Worm (Caenorhabditis elegans) whole organism, mixed stage, embryonic: ENCODE data around the gene Y43F8A.1.

Experiments
- M03D4.4 ChIP-seq: sonication (generic microtip); optimal IDR thresholded peaks from 2 replicates; lab custom pipeline; 2017; ENCODE audit warnings: mild to moderate bottlenecking, missing genetic modification characterization, missing compliant biosample characterization
- bed-3 ChIP-seq: fragments of 200-800 bp; sonication (Bioruptor generic); optimal IDR thresholded peaks from 3 replicates; lab custom pipeline; 2018; ENCODE audit warnings: mild to moderate bottlenecking, missing genetic modification characterization, moderate library complexity, missing compliant biosample characterization
- blmp-1 ChIP-seq: fragments of 150-350 bp; optimal IDR thresholded peaks from 2 replicates; lab custom pipeline; 2014; ENCODE audit warnings: missing biosample characterization, missing genetic modification characterization
- ceh-39 ChIP-seq: fragments of 150-350 bp; optimal IDR thresholded peaks from 2 replicates; lab custom pipeline; 2014; ENCODE audit warnings: missing biosample characterization, missing genetic modification characterization
- ceh-43 ChIP-seq: fragments of 200-800 bp; sonication (Bioruptor generic); optimal IDR thresholded peaks from 2 replicates; lab custom pipeline; 2018; ENCODE audit warnings: mild to moderate bottlenecking, missing genetic modification characterization, moderate library complexity, missing compliant biosample characterization
- ceh-83 ChIP-seq: fragments of 200-800 bp; sonication (Bioruptor generic); optimal IDR thresholded peaks from 2 replicates; lab custom pipeline; 2018; ENCODE audit warnings: mild to moderate bottlenecking, missing genetic modification characterization, missing compliant biosample characterization
- ces-1 ChIP-seq: fragments of 150-350 bp; optimal IDR thresholded peaks from 2 replicates; lab custom pipeline; 2014; ENCODE audit warnings: missing biosample characterization, missing genetic modification reagents, missing genetic modification characterization
- cnd-1 ChIP-seq: fragments of 200-800 bp; sonication (Bioruptor generic); optimal IDR thresholded peaks from 2 replicates; lab custom pipeline; 2018; ENCODE audit warnings: mild to moderate bottlenecking, missing genetic modification characterization, missing compliant biosample characterization
- elt-3 ChIP-seq: fragments of 150-350 bp; optimal IDR thresholded peaks from 2 replicates; lab custom pipeline; 2014; ENCODE audit warnings: missing biosample characterization, missing genetic modification characterization
- flh-1 ChIP-seq: fragments of 200-800 bp; sonication (Bioruptor generic); optimal IDR thresholded peaks from 2 replicates; lab custom pipeline; 2018; ENCODE audit warnings: mild to moderate bottlenecking, missing genetic modification characterization, moderate library complexity, missing compliant biosample characterization
- ham-2 ChIP-seq: fragments of 200-800 bp; sonication (Bioruptor generic); optimal IDR thresholded peaks from 2 replicates; lab custom pipeline; 2018; ENCODE audit warnings: mild to moderate bottlenecking, missing genetic modification characterization, missing compliant biosample characterization
- hlh-1 ChIP-seq: fragments of 150-350 bp; optimal IDR thresholded peaks from 2 replicates; lab custom pipeline; 2014; ENCODE audit warnings: missing biosample characterization, missing genetic modification reagents, missing genetic modification characterization
- lin-32 ChIP-seq: fragments of 200-800 bp; sonication (Bioruptor generic); optimal IDR thresholded peaks from 2 replicates; lab custom pipeline; 2018; ENCODE audit warnings: mild to moderate bottlenecking, missing genetic modification characterization, missing compliant biosample characterization
- lsy-2 ChIP-seq: fragments of 150-350 bp; optimal IDR thresholded peaks from 2 replicates; lab custom pipeline; 2014; ENCODE audit warnings: missing biosample characterization, missing genetic modification characterization
- mep-1 ChIP-seq: fragments of 150-350 bp; optimal IDR thresholded peaks from 2 replicates; lab custom pipeline; 2017; ENCODE audit warnings: missing biosample characterization, missing genetic modification reagents, missing genetic modification characterization, inconsistent platforms
- nhr-12 ChIP-seq: fragments of 150-350 bp; optimal IDR thresholded peaks from 2 replicates; lab custom pipeline; 2014; ENCODE audit warnings: missing biosample characterization, missing genetic modification characterization
- nhr-76 ChIP-seq: sonication (generic microtip); optimal IDR thresholded peaks from 2 replicates; lab custom pipeline; 2017; ENCODE audit warnings: missing biosample characterization, missing genetic modification characterization
- pha-4 ChIP-seq: fragments of 150-350 bp; optimal IDR thresholded peaks from 2 replicates; lab custom pipeline; 2018; ENCODE audit warnings: missing biosample characterization, missing genetic modification reagents, missing genetic modification characterization
- sem-2 ChIP-seq: fragments of 200-800 bp; sonication (Bioruptor generic); optimal IDR thresholded peaks from 2 replicates; lab custom pipeline; 2018; ENCODE audit warnings: mild to moderate bottlenecking, missing genetic modification characterization, missing compliant biosample characterization
- snpc-4 ChIP-seq: fragments of 150-350 bp; optimal IDR thresholded peaks from 2 replicates; lab custom pipeline; 2014; ENCODE audit warnings: missing biosample characterization, missing genetic modification characterization
- sptf-1 ChIP-seq: sonication (generic microtip); optimal IDR thresholded peaks from 2 replicates; lab custom pipeline; 2017; ENCODE audit warnings: mild to moderate bottlenecking, missing genetic modification characterization, moderate library complexity, missing compliant biosample characterization
- tbx-8 ChIP-seq: fragments of 200-800 bp; sonication (Bioruptor generic); optimal IDR thresholded peaks from 2 replicates; lab custom pipeline; 2018; ENCODE audit warnings: mild to moderate bottlenecking, missing genetic modification characterization, moderate library complexity, missing compliant biosample characterization
- unc-120 ChIP-seq: sonication (generic microtip); optimal IDR thresholded peaks from 2 replicates; lab custom pipeline; 2017; ENCODE audit warnings: missing genetic modification characterization, missing compliant biosample characterization; ENCODE audit not compliant: poor library complexity, severe bottlenecking
- unc-39 ChIP-seq: fragments of 150-350 bp; optimal IDR thresholded peaks from 2 replicates; lab custom pipeline; 2014; ENCODE audit warnings: missing biosample characterization, missing genetic modification characterization
- unc-62 ChIP-seq: fragments of 150-350 bp; optimal IDR thresholded peaks from 2 replicates; lab custom pipeline; 2014; ENCODE audit warnings: missing biosample characterization, missing genetic modification reagents, missing genetic modification characterization
- zip-8 ChIP-seq: fragments of 150-350 bp; optimal IDR thresholded peaks from 2 replicates; lab custom pipeline; 2014; ENCODE audit warnings: missing biosample characterization, missing genetic modification characterization
- ztf-11 ChIP-seq: fragments of 150-350 bp; optimal IDR thresholded peaks from 2 replicates; lab custom pipeline; 2014; ENCODE audit warnings: missing biosample characterization, missing genetic modification characterization

Y43F8A.1 gene

ce11 chrV:19370189-19370588 is at the start of gene Y43F8A.1:
Gene Y43F8A.1, plus strand, starts transcription at chrV:19370489.
- TF ChIP-seq lsy-2 (tag; lab: Kevin White, UChicago) (no peak), bed-3 (no peak), flh-1 (no peak), ces-1 (GFP tag; lab: Kevin White, UChicago) (no peak), lin-32 (GFP tag; lab: Kevin White, UChicago) (no peak), snpc-4 (no peak), ztf-11 (no peak), mep-1 (tag; lab: Kevin White, UChicago) (no peak)

- TF ChIP-seq sptf-1 (tag; lab: Kevin White, UChicago) (no peak), bed-3 (no peak), nhr-12 (no peak), nhr-76 (tag; lab: Kevin White, UChicago) (no peak)
Observed at ce11 chrV:19322387-19322786, 47.9 kb upstream of the Y43F8A.1 start, which contains the start of gene C43D7.4. Gene C43D7.4, minus strand, starts transcription at chrV:19322487.

ce11 chrV:19325436-19325835 is 44.9 kb upstream of the Y43F8A.1 start:
- TF ChIP-seq snpc-4 (no peak), sem-2 (GFP tag; lab: Kevin White, UChicago) (no peak), blmp-1 (tag; lab: Kevin White, UChicago) (no peak), tbx-8 (GFP tag; lab: Kevin White, UChicago) (no peak), sptf-1 (tag; lab: Kevin White, UChicago) (no peak), bed-3 (no peak), cnd-1 (tag; lab: Kevin White, UChicago) (no peak), hlh-1 (no peak), unc-62 (GFP tag; lab: Kevin White, UChicago) (no peak), ceh-39 (tag; lab: Kevin White, UChicago) (no peak), ces-1 (GFP tag; lab: Kevin White, UChicago) (no peak)

ce11 chrV:19329263-19329662 is 41.0 kb upstream of the Y43F8A.1 start, which contains the start of gene fbxb-65:
Gene fbxb-65, plus strand, starts transcription at chrV:19329563.
- TF ChIP-seq unc-39 (tag; lab: Kevin White, UChicago) (no peak), M03D4.4 (tag; lab: Kevin White, UChicago) (no peak), flh-1 (no peak), unc-120 (tag; lab: Kevin White, UChicago) (no peak), nhr-76 (tag; lab: Kevin White, UChicago) (no peak), tbx-8 (GFP tag; lab: Kevin White, UChicago) (no peak), ham-2 (GFP tag; lab: Kevin White, UChicago) (no peak)
- TF ChIP-seq, all 35 proteins: peak for 0

- TF ChIP-seq ham-2 (GFP tag; lab: Kevin White, UChicago) (no peak), ceh-43 (GFP tag; lab: Kevin White, UChicago) (no peak), nhr-76 (tag; lab: Kevin White, UChicago) (no peak), zip-8 (tag; lab: Kevin White, UChicago) (no peak), mep-1 (tag; lab: Kevin White, UChicago) (no peak)
- TF ChIP-seq, all 35 proteins: peak for 0
Observed at ce11 chrV:19337333-19337732, 33.0 kb upstream of the Y43F8A.1 start.

- TF ChIP-seq flh-1 (no peak), ceh-83 (GFP tag; lab: Kevin White, UChicago) (no peak), lsy-2 (tag; lab: Kevin White, UChicago) (no peak), cnd-1 (tag; lab: Kevin White, UChicago) (no peak), sem-2 (GFP tag; lab: Kevin White, UChicago) (no peak), zip-8 (tag; lab: Kevin White, UChicago) (no peak), bed-3 (no peak), tbx-8 (GFP tag; lab: Kevin White, UChicago) (no peak), ceh-39 (tag; lab: Kevin White, UChicago) (no peak), pha-4 (tag; lab: Kevin White, UChicago) (no peak), snpc-4 (no peak), elt-3 (tag; lab: Kevin White, UChicago) (no peak), ceh-43 (GFP tag; lab: Kevin White, UChicago) (no peak), ces-1 (GFP tag; lab: Kevin White, UChicago) (no peak), M03D4.4 (tag; lab: Kevin White, UChicago) (no peak), ztf-11 (no peak), blmp-1 (tag; lab: Kevin White, UChicago) (no peak), nhr-76 (tag; lab: Kevin White, UChicago) (no peak)
Observed at ce11 chrV:19351944-19352343, 18.3 kb upstream of the Y43F8A.1 start.
